Comparison of ENCODE assay signal across 1 fruit fly cellular context in genomic region chr3R:24654770-24655322, dm6.
TF ChIP-seq lines count a peak whose summit lies in the region.

Gene CG31125 (minus strand): TSS chr3R:24654820.
Gene CG6695 (plus strand): TSS chr3R:24655160.

TF ChIP-seq in whole organism, embryonic, 481 proteins besides CTCF, POLR2A, EP300 and RAD21 (continued from another document):
- TF ChIP-seq Taf1 (GFP tag; IDR thresholded peaks at IDR 0.05; lab: Robert Waterston, UW) (no peak), CG31388 (GFP tag; optimal IDR thresholded peaks at IDR 0.05; lab: Kevin White, UChicago) (no peak), lab (GFP tag; optimal IDR thresholded peaks at IDR 0.05; lab: Kevin White, UChicago) (no peak), CG13296 (GFP tag; optimal IDR thresholded peaks at IDR 0.05; lab: Kevin White, UChicago) (no peak), CG10979 (tag; optimal IDR thresholded peaks at IDR 0.05; lab: Kevin White, UChicago) (no peak), CG11560 (tag; IDR thresholded peaks at IDR 0.05; lab: Robert Waterston, UW) (no peak)
